Fruit fly (Drosophila melanogaster): ENCODE results near the gene Ccp84Aa.

The Ccp84Aa gene

DNA sequence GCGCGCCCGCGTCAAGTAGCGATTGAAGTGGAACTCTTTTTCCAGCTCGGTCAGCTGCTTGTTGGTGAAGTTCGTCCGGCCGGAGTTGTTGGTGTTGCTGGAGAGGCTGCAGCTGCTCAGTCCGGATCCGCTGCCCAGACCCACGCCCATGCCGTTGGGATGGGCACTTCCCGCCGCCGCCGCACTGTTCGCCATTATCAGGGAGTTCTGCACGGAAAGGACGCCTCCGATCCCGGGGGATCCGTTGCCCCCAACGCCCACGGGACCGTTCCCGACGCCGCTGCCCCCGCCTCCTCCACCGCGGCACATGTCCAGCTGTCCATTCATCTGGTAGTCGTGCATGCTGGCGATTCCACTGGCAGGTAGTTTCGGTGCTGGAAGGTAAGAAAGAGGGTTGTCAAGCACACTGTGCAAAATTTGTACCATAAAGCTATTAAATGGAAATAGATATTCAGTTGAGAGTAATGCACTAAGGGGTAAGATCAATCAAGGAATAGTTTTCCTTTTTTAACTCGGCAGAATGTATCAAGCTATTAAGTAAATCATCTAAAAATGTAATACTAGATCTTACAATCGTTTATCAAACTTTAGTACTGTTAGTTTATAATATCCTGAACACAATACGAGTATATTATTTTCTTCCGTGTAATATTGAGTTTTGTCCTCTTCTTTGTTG is 41.1 kb upstream of the Ccp84Aa start:
- TF ChIP-seq Eip75B (GFP tag; optimal IDR thresholded peaks at IDR 0.05) (no peak), CG6854 (GFP tag; optimal IDR thresholded peaks at IDR 0.05) (no peak), Sox102F (GFP tag; optimal IDR thresholded peaks at IDR 0.05) (no peak), CG10631 (GFP tag; optimal IDR thresholded peaks at IDR 0.05) (no peak), topi (GFP tag; optimal IDR thresholded peaks at IDR 0.05) (no peak), eg (GFP tag; IDR thresholded peaks at IDR 0.05) (no peak), CG6163 (GFP tag; IDR thresholded peaks at IDR 0.05) (no peak), fkh (GFP tag; optimal IDR thresholded peaks at IDR 0.05) (no peak), CG6792 (GFP tag; optimal IDR thresholded peaks at IDR 0.05) (no peak), pdm3 (GFP tag; optimal IDR thresholded peaks at IDR 0.05) (no peak)

- no peak for TF ChIP-seq ss (GFP tag; optimal IDR thresholded peaks at IDR 0.05)
- TF ChIP-seq Hr38 (GFP tag; optimal IDR thresholded peaks at IDR 0.05), result no peak
- TF ChIP-seq pdm3 (GFP tag; optimal IDR thresholded peaks at IDR 0.05), result no peak
- TF ChIP-seq Blimp-1 (GFP tag; optimal IDR thresholded peaks at IDR 0.05), result no peak
- no peak for TF ChIP-seq CG6276 (GFP tag; optimal IDR thresholded peaks at IDR 0.05)
- TF ChIP-seq CG6163 (GFP tag; IDR thresholded peaks at IDR 0.05), result no peak
- no peak for TF ChIP-seq CG4318 (GFP tag; optimal IDR thresholded peaks at IDR 0.05)
- TF ChIP-seq svp (GFP tag), result no peak
Measured at dm6 chr3R:6663289-6663666, 40.6 kb upstream of the Ccp84Aa start.

- TF ChIP-seq Sox15 (GFP tag; optimal IDR thresholded peaks at IDR 0.05), result no peak
- TF ChIP-seq svp (GFP tag), result peak; percentile 54
- no peak for TF ChIP-seq fd85E (GFP tag; optimal IDR thresholded peaks at IDR 0.05)
- no peak for TF ChIP-seq Ets96B (tag; optimal IDR thresholded peaks at IDR 0.05)
- peak in 1 of 2 experiments; percentile 51 for TF ChIP-seq salr (GFP tag; optimal IDR thresholded peaks at IDR 0.05)
- TF ChIP-seq CG32006 (GFP tag; optimal IDR thresholded peaks at IDR 0.05), result peak; percentile 83
- TF ChIP-seq CG10631 (GFP tag; optimal IDR thresholded peaks at IDR 0.05), result peak; percentile 43
- TF ChIP-seq CG31627 (GFP tag; optimal IDR thresholded peaks at IDR 0.05), result no peak
- no peak for TF ChIP-seq Hr39 (GFP tag; optimal IDR thresholded peaks at IDR 0.05)
- no peak for TF ChIP-seq Smox (GFP tag; optimal IDR thresholded peaks at IDR 0.05)
- TF ChIP-seq CG6854 (GFP tag; optimal IDR thresholded peaks at IDR 0.05), result no peak
- peak; percentile 1 for TF ChIP-seq dac (GFP tag; optimal IDR thresholded peaks at IDR 0.05)
- no peak for TF ChIP-seq Met (GFP tag; optimal IDR thresholded peaks at IDR 0.05)
- peak; percentile 26 for TF ChIP-seq CG3919 (GFP tag; optimal IDR thresholded peaks at IDR 0.05)
- peak in 1 of 2 experiments; percentile 15 for TF ChIP-seq ss (GFP tag; optimal IDR thresholded peaks at IDR 0.05)
- TF ChIP-seq CG4318 (GFP tag; optimal IDR thresholded peaks at IDR 0.05), result peak; percentile 75
- no peak for TF ChIP-seq cyc (GFP tag; optimal IDR thresholded peaks at IDR 0.05)
- peak; percentile 46 for TF ChIP-seq Hr4 (GFP tag; optimal IDR thresholded peaks at IDR 0.05)
- peak; percentile 10 for TF ChIP-seq OdsH (GFP tag; optimal IDR thresholded peaks at IDR 0.05)
- peak; percentile 32; the same call in 1 of the 3 replicates for TF ChIP-seq CG8119 (GFP tag; IDR thresholded peaks at IDR 0.05)
- TF ChIP-seq Lpt (GFP tag; optimal IDR thresholded peaks at IDR 0.05), result peak; percentile 2
- peak; percentile 32 for TF ChIP-seq achi (GFP tag; optimal IDR thresholded peaks at IDR 0.05)
- TF ChIP-seq Eip78C (GFP tag), result peak; percentile 59
- TF ChIP-seq net (GFP tag; optimal IDR thresholded peaks at IDR 0.05), result peak; percentile 1
- no peak for TF ChIP-seq Sox14 (GFP tag; optimal IDR thresholded peaks at IDR 0.05)
- peak; percentile 26; the same call in 1 of the 3 replicates for TF ChIP-seq eg (GFP tag; IDR thresholded peaks at IDR 0.05)
- TF ChIP-seq CG7368 (GFP tag; optimal IDR thresholded peaks at IDR 0.05), result no peak
- peak; percentile 88 for TF ChIP-seq fkh (GFP tag; optimal IDR thresholded peaks at IDR 0.05)
- 0 out of 3 replicates have a peak, but pooled peaks have one; percentile 10 for TF ChIP-seq CG6163 (GFP tag; IDR thresholded peaks at IDR 0.05)
Measured at dm6 chr3R:6664371-6665116, 39.3 kb upstream of the Ccp84Aa start.

Data from whole organism, prepupa.